Fruit fly (Drosophila melanogaster): ENCODE measurements around the gene Nmdar1.

DNA sequence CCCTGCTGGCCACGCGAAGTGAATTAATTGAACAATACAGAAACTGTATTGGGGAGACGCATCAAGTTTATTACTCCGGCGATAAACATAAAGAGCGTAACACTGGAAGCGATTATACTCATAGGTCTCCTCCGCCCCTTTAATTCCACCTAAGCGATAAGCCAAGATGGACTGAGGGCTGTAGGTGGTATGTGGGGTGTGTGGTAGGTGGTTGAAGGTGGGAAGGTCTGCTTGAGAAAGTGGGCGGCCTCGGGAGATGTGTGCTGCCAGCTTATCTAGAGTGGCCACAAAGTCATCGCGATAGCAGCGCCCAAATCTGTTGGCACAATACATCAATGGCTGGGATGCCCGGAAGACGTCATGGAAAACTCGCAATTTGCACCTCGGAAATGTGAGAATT, 25.5 kb downstream of the Nmdar1 start:
- TF ChIP-seq CG12768 (GFP tag; optimal IDR thresholded peaks at IDR 0.05) (no peak), bab1 (GFP tag; optimal IDR thresholded peaks at IDR 0.05) (no peak), Clk (GFP tag; optimal IDR thresholded peaks at IDR 0.05) (no peak), CG7101 (tag; optimal IDR thresholded peaks at IDR 0.05) (no peak), CG7045 (GFP tag; optimal IDR thresholded peaks at IDR 0.05) (no peak), kay (GFP tag; ENCODE audit: borderline replicate concordance) (no peak), ovo (GFP tag; optimal IDR thresholded peaks at IDR 0.05) (no peak)

All from whole organism, adult.